Fruit fly (Drosophila melanogaster) whole organism, embryonic: ENCODE data around the gene arg.

Experiments
- B-H1 ChIP-seq: fragments of 200-800 bp; sonication (Bioruptor generic); IDR thresholded peaks from 3 replicates; pipeline ENCODE4 v1.3.6; 2022; ENCODE audit warnings: missing biosample characterization, missing genetic modification characterization
- CG10543 ChIP-seq: fragments of 200-800 bp; sonication (Bioruptor generic); optimal IDR thresholded peaks from 3 replicates; lab custom pipeline; 2017; ENCODE audit warnings: missing biosample characterization, mild to moderate bottlenecking, missing genetic modification characterization, moderate library complexity
- CG11560 ChIP-seq: fragments of 200-800 bp; sonication (Bioruptor generic); IDR thresholded peaks from 3 replicates; pipeline ENCODE4 v1.3.6; 2022; ENCODE audit warnings: missing biosample characterization, missing genetic modification characterization
- CG12219 ChIP-seq: fragments of 200-800 bp; sonication (Bioruptor generic); optimal IDR thresholded peaks from 3 replicates; lab custom pipeline; 2018; ENCODE audit warnings: missing biosample characterization, mild to moderate bottlenecking, missing genetic modification characterization
- CG14710 ChIP-seq: fragments of 200-800 bp; sonication (Bioruptor generic); optimal IDR thresholded peaks from 3 replicates; lab custom pipeline; 2019; ENCODE audit warnings: missing biosample characterization, mild to moderate bottlenecking, missing genetic modification characterization, moderate library complexity
- CG15696 ChIP-seq: fragments of 200-800 bp; sonication (Bioruptor generic); optimal IDR thresholded peaks from 2 replicates; lab custom pipeline; 2019; ENCODE audit warnings: missing biosample characterization, mild to moderate bottlenecking, missing genetic modification characterization, moderate library complexity
- CG34376 ChIP-seq: fragments of 200-800 bp; sonication (Bioruptor generic); optimal IDR thresholded peaks from 2 replicates; lab custom pipeline; 2018; ENCODE audit warnings: missing biosample characterization, mild to moderate bottlenecking, missing genetic modification characterization
- Deaf1 ChIP-seq: fragments of 200-800 bp; optimal IDR thresholded peaks from 3 replicates; lab custom pipeline; 2019; ENCODE audit warnings: missing biosample characterization, mild to moderate bottlenecking, missing genetic modification characterization, moderate library complexity
- E2f1 ChIP-seq: fragments of 200-800 bp; sonication (Bioruptor generic); IDR thresholded peaks from 2 replicates; pipeline ENCODE4 v1.3.6; 2022; ENCODE audit warnings: missing biosample characterization, missing genetic modification characterization
- Eip74EF ChIP-seq, 2 experiments: fragments of 200-800 bp in 1 of 2; fragments of >200 bp in 1 of 2; sonication (Bioruptor generic) in 1 of 2; optimal IDR thresholded peaks; 2 replicates each; lab custom pipeline; 2017 to 2019; ENCODE audit warnings: missing biosample characterization in 2 of 2, missing genetic modification characterization in 2 of 2, mild to moderate bottlenecking in 1 of 2, moderate library complexity in 1 of 2
- Ets65A ChIP-seq: fragments of 200-800 bp; sonication (Bioruptor generic); peaks from one replicate; lab custom pipeline; 2016; ENCODE audit warnings: missing biosample characterization, missing genetic modification characterization
- Fer1 ChIP-seq: fragments of 200-800 bp; sonication (Bioruptor generic); optimal IDR thresholded peaks from 2 replicates; lab custom pipeline; 2017; ENCODE audit warnings: missing biosample characterization, mild to moderate bottlenecking, missing genetic modification characterization
- Fer3 ChIP-seq: fragments of 200-800 bp; sonication (Bioruptor generic); optimal IDR thresholded peaks from 2 replicates; lab custom pipeline; 2018; ENCODE audit warnings: missing biosample characterization, mild to moderate bottlenecking, missing genetic modification characterization, moderate library complexity
- Gug ChIP-seq: fragments of 200-800 bp; sonication (Bioruptor generic); IDR thresholded peaks from 4 replicates; pipeline ENCODE4 v1.3.6; 2022; ENCODE audit warnings: missing biosample characterization, missing genetic modification characterization
- Med ChIP-seq: fragments of 200-800 bp; sonication (Bioruptor generic); peaks from one replicate; lab custom pipeline; 2016; ENCODE audit warnings: missing biosample characterization, missing genetic modification characterization, mild to moderate bottlenecking, inconsistent platforms, moderate library complexity
- Pdp1 ChIP-seq, 2 experiments: fragments of 200-800 bp; sonication (Bioruptor generic); optimal IDR thresholded peaks; 3 replicates each; lab custom pipeline; 2016; ENCODE audit warnings: missing biosample characterization in 2 of 2, missing genetic modification characterization in 2 of 2, mild to moderate bottlenecking in 1 of 2, moderate library complexity in 1 of 2
- Xrp1 ChIP-seq: fragments of 200-800 bp; sonication (Bioruptor generic); IDR thresholded peaks from 2 replicates; pipeline ENCODE4 v1.3.6; 2022; ENCODE audit warnings: missing biosample characterization, missing genetic modification characterization
- ase ChIP-seq: fragments of 200-800 bp; sonication (Bioruptor generic); IDR thresholded peaks from 3 replicates; pipeline ENCODE4 v1.3.6; 2022; ENCODE audit warnings: missing biosample characterization, missing genetic modification characterization
- cg ChIP-seq: fragments of 200-800 bp; sonication (Bioruptor generic); optimal IDR thresholded peaks from 3 replicates; lab custom pipeline; 2019; ENCODE audit warnings: missing biosample characterization, mild to moderate bottlenecking, missing genetic modification characterization, moderate library complexity
- dmrt11E ChIP-seq: fragments of 200-800 bp; sonication (Bioruptor generic); optimal IDR thresholded peaks from 3 replicates; lab custom pipeline; 2018; ENCODE audit warnings: missing biosample characterization, mild to moderate bottlenecking, missing genetic modification characterization, moderate library complexity
- emc ChIP-seq: fragments of 200-800 bp; sonication (Bioruptor generic); optimal IDR thresholded peaks from 2 replicates; lab custom pipeline; 2016; ENCODE audit warnings: missing biosample characterization, missing genetic modification characterization
- fru ChIP-seq: fragments of >200 bp; optimal IDR thresholded peaks from 2 replicates; lab custom pipeline; 2017
- ftz-f1 ChIP-seq: fragments of 200-800 bp; sonication (Bioruptor generic); optimal IDR thresholded peaks from 2 replicates; lab custom pipeline; 2016; ENCODE audit warnings: missing biosample characterization, missing genetic modification characterization
- gsb-n ChIP-seq: fragments of 200-800 bp; sonication (Bioruptor generic); optimal IDR thresholded peaks from 3 replicates; lab custom pipeline; 2018; ENCODE audit warnings: missing biosample characterization, mild to moderate bottlenecking, missing genetic modification characterization
- mirr ChIP-seq: fragments of 200-800 bp; sonication (Bioruptor generic); optimal IDR thresholded peaks from 3 replicates; lab custom pipeline; 2018; ENCODE audit warnings: missing biosample characterization, mild to moderate bottlenecking, missing genetic modification characterization
- otp ChIP-seq: fragments of 200-800 bp; sonication (Bioruptor generic); IDR thresholded peaks from 3 replicates; pipeline ENCODE4, ENCODE4 v1.3.6; 2022; ENCODE audit warnings: missing biosample characterization, missing genetic modification characterization
- phol ChIP-seq: fragments of 200-800 bp; sonication (Bioruptor generic); optimal IDR thresholded peaks from 3 replicates; lab custom pipeline; 2018; ENCODE audit warnings: missing biosample characterization, mild to moderate bottlenecking, missing genetic modification characterization, moderate library complexity
- pros ChIP-seq: fragments of 200-800 bp; sonication (Bioruptor generic); optimal IDR thresholded peaks from 3 replicates; lab custom pipeline; 2019; ENCODE audit warnings: missing biosample characterization, mild to moderate bottlenecking, missing genetic modification characterization, moderate library complexity
- pum ChIP-seq: fragments of 200-800 bp; sonication (Bioruptor generic); optimal IDR thresholded peaks from 2 replicates; lab custom pipeline; 2016; ENCODE audit warnings: missing biosample characterization, missing genetic modification characterization
- row ChIP-seq: fragments of 200-800 bp; sonication (Bioruptor generic); IDR thresholded peaks from 3 replicates; pipeline ENCODE4 v1.3.6; 2022; ENCODE audit warnings: missing biosample characterization, missing genetic modification characterization
- sens ChIP-seq: fragments of 200-800 bp; sonication (Bioruptor generic); peaks from one replicate; lab custom pipeline; 2016; ENCODE audit warnings: missing biosample characterization, missing genetic modification characterization
- sug ChIP-seq: fragments of 200-800 bp; optimal IDR thresholded peaks from 2 replicates; lab custom pipeline; 2019; ENCODE audit warnings: missing biosample characterization, mild to moderate bottlenecking, missing genetic modification characterization, moderate library complexity
- tx ChIP-seq: fragments of 200-800 bp; sonication (Bioruptor generic); optimal IDR thresholded peaks from 2 replicates; lab custom pipeline; 2016; ENCODE audit warnings: missing biosample characterization, missing genetic modification characterization
- z ChIP-seq: fragments of 200-800 bp; sonication (Bioruptor generic); IDR thresholded peaks from 3 replicates; pipeline ENCODE4 v1.3.6; 2022; ENCODE audit warnings: missing biosample characterization, missing genetic modification characterization
- zf30C ChIP-seq: fragments of 200-800 bp; sonication (Bioruptor generic); optimal IDR thresholded peaks from 3 replicates; lab custom pipeline; 2018; ENCODE audit warnings: missing biosample characterization, mild to moderate bottlenecking, missing genetic modification characterization
- zfh1 ChIP-seq: fragments of 200-800 bp; sonication (Bioruptor generic); IDR thresholded peaks from 3 replicates; pipeline ENCODE4 v1.3.6; 2022; ENCODE audit warnings: missing biosample characterization, missing genetic modification characterization
- zfh2 ChIP-seq: fragments of 200-800 bp; sonication (Bioruptor generic); optimal IDR thresholded peaks from 2 replicates; lab custom pipeline; 2016; ENCODE audit warnings: missing biosample characterization, missing genetic modification characterization

Gene arg

dm6 chrX:509117-509516 lies at the start of gene arg:
TSS of gene arg (plus strand) at chrX:509435.
- TF ChIP-seq Eip74EF (GFP tag; optimal IDR thresholded peaks at IDR 0.05; lab: Kevin White, UChicago) (no peak), ftz-f1 (GFP tag; lab: Kevin White, UChicago) (peak; percentile 23), Fer3 (tag; lab: Kevin White, UChicago) (no peak), Pdp1 (GFP tag; optimal IDR thresholded peaks at IDR 0.05; lab: Kevin White, UChicago) (peak in 1 of 2 experiments; percentile 30), Gug (GFP tag; lab: Robert Waterston, UW) (no peak), phol (tag; lab: Kevin White, UChicago) (no peak), CG12219 (GFP tag; lab: Kevin White, UChicago) (no peak), CG34376 (GFP tag; lab: Kevin White, UChicago) (peak; percentile 90), sug (tag; lab: Kevin White, UChicago) (peak; percentile 78), CG10543 (peak; percentile 3), zfh2 (GFP tag; lab: Kevin White, UChicago) (no peak), CG11560 (tag; lab: Robert Waterston, UW) (no peak), mirr (GFP tag; lab: Kevin White, UChicago) (no peak)
- TF ChIP-seq, all 482 proteins: peak for 5

- TF ChIP-seq sens (GFP tag; lab: Kevin White, UChicago) (peak; percentile 12), tx (no peak), pros (peak; percentile 24), ase (peak; percentile 39; the same call in 1 of the 3 replicates), z (GFP tag; lab: Robert Waterston, UW) (no peak), cg (GFP tag; lab: Kevin White, UChicago) (peak; percentile 32)
These were observed 48.8 kb upstream of the arg start, which contains the start of gene ase for dm6 chrX:460447-460846. TSS of gene ase (plus strand) at chrX:460747.

DNA sequence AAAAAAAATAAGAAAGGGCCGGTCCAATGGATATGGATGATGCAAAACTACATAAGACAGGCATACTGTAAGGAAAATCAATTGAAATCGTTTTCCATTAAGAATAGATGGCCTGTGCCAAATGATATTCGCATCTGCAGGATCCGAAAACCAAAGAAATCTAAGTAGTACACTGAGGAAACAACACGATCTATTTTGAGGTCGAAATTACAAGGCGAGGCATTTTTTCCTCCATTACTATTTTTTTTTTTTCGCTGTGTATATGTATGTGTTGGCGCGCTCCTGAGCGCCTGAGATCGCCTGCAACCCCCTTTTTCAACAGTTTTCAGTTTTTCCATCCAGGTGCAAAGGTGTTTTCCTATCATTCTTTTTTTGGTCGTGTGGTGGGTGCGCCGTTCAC lies 45.3 kb upstream of the arg start:
- peak; percentile 38; the same call in 1 of the 3 replicates for TF ChIP-seq row (GFP tag; lab: Robert Waterston, UW)
- peak; percentile 22 for TF ChIP-seq dmrt11E (tag; lab: Kevin White, UChicago)
- 0 out of 3 replicates have a peak, but pooled peaks have one; percentile 26 for TF ChIP-seq zfh1
- TF ChIP-seq otp (GFP tag; lab: Robert Waterston, UW) = 0 out of 3 replicates have a peak, but pooled peaks have one; percentile 11
- TF ChIP-seq fru (lab: Kevin White, UChicago) = no peak
- TF ChIP-seq zf30C = peak; percentile 92
- peak; percentile 15 for TF ChIP-seq gsb-n (tag; lab: Kevin White, UChicago)
- TF ChIP-seq Deaf1 (tag; lab: Kevin White, UChicago) = no peak
- peak; percentile 75 for TF ChIP-seq sens (GFP tag; lab: Kevin White, UChicago)
- TF ChIP-seq Fer1 = no peak
- TF ChIP-seq CG14710 (tag; lab: Kevin White, UChicago) = peak; percentile 11
- TF ChIP-seq pros = peak; percentile 88
- peak; percentile 15 for TF ChIP-seq CG15696 (tag; lab: Kevin White, UChicago)
- peak; percentile 4 for TF ChIP-seq Ets65A (GFP tag; lab: Kevin White, UChicago)
- no peak for TF ChIP-seq E2f1
- 0 out of 2 replicates have a peak, but pooled peaks have one; percentile 16 for TF ChIP-seq Xrp1 (GFP tag; lab: Robert Waterston, UW)
- no peak for TF ChIP-seq emc (GFP tag; lab: Kevin White, UChicago)

- TF ChIP-seq Med (GFP tag; lab: Kevin White, UChicago) (peak; percentile 25), pum (GFP tag; lab: Kevin White, UChicago) (no peak), gsb-n (tag; lab: Kevin White, UChicago) (no peak), B-H1 (GFP tag; lab: Robert Waterston, UW) (no peak)
These were observed 40.0 kb upstream of the arg start, which contains the start of gene Cyp4g1 for dm6 chrX:469235-469634. TSS of gene Cyp4g1 (minus strand) at chrX:469335.
